Worm (Caenorhabditis elegans): ENCODE measurements around the gene T03E6.9.

ce11 chrV:16592947-16593791, 7.4 kb downstream of the T03E6.9 start:
- no peak for TF ChIP-seq ceh-9 (tag; optimal IDR thresholded peaks at IDR 0.05)
- no peak for TF ChIP-seq pros-1 (tag; optimal IDR thresholded peaks at IDR 0.05)
- no peak for TF ChIP-seq mec-3 (tag; optimal IDR thresholded peaks at IDR 0.05; ENCODE audit: borderline replicate concordance)
